Worm (Caenorhabditis elegans) whole organism, mixed stage, embryonic: ENCODE measurements around the gene spp-5.

Experiments
- blmp-1 ChIP-seq: fragments of 150-350 bp; optimal IDR thresholded peaks from 2 replicates; lab custom pipeline; 2014; ENCODE audit warnings: missing biosample characterization, missing genetic modification characterization
- ceh-83 ChIP-seq: fragments of 200-800 bp; sonication (Bioruptor generic); optimal IDR thresholded peaks from 2 replicates; lab custom pipeline; 2018; ENCODE audit warnings: mild to moderate bottlenecking, missing genetic modification characterization, missing compliant biosample characterization
- lin-13 ChIP-seq: fragments of 150-350 bp; optimal IDR thresholded peaks from 2 replicates; lab custom pipeline; 2014; ENCODE audit warnings: missing biosample characterization, missing genetic modification characterization
- nhr-237 ChIP-seq: fragments of 150-350 bp; optimal IDR thresholded peaks from 2 replicates; lab custom pipeline; 2014; ENCODE audit warnings: missing biosample characterization, missing genetic modification characterization
- nhr-28 ChIP-seq: fragments of 150-350 bp; optimal IDR thresholded peaks from 2 replicates; lab custom pipeline; 2014; ENCODE audit warnings: missing biosample characterization, missing genetic modification characterization

DNA sequence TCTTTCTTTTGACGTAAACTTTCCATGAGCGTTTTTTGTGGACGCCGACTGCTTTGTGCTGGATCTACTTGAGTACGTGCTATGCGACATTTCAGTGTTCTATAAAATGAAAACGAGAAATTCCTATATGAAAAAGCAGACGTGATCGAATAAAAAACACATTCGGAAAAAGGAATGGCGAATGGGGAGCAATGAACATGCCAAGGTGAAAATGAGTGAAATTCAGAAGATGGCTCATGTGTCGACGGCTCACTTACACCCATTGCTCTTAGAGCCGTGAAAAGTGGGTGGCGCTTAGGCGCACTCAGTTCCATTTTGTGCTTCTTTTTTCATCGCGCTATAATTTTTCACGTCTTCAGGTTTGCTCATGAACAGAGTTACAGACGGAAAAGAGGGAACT lies 21.5 kb downstream of the spp-5 start, which contains the start of gene K03A1.4:
- TF ChIP-seq ceh-83 (GFP tag; lab: Kevin White, UChicago) (no peak), blmp-1 (tag; lab: Kevin White, UChicago) (no peak), lin-13 (tag; lab: Kevin White, UChicago) (no peak), nhr-237 (no peak), nhr-28 (tag; lab: Kevin White, UChicago) (no peak)
